Worm (Caenorhabditis elegans) whole organism, mixed stage, embryonic: Measurements from ENCODE around the gene hrg-10.

ENCODE experiments used
- M03D4.4 ChIP-seq: sonication (generic microtip); optimal IDR thresholded peaks from 2 replicates; lab custom pipeline; 2017; ENCODE audit warnings: mild to moderate bottlenecking, missing genetic modification characterization, missing compliant biosample characterization
- blmp-1 ChIP-seq: fragments of 150-350 bp; optimal IDR thresholded peaks from 2 replicates; lab custom pipeline; 2014; ENCODE audit warnings: missing biosample characterization, missing genetic modification characterization
- ceh-43 ChIP-seq: fragments of 200-800 bp; sonication (Bioruptor generic); optimal IDR thresholded peaks from 2 replicates; lab custom pipeline; 2018; ENCODE audit warnings: mild to moderate bottlenecking, missing genetic modification characterization, moderate library complexity, missing compliant biosample characterization
- ceh-83 ChIP-seq: fragments of 200-800 bp; sonication (Bioruptor generic); optimal IDR thresholded peaks from 2 replicates; lab custom pipeline; 2018; ENCODE audit warnings: mild to moderate bottlenecking, missing genetic modification characterization, missing compliant biosample characterization
- ces-1 ChIP-seq: fragments of 150-350 bp; optimal IDR thresholded peaks from 2 replicates; lab custom pipeline; 2014; ENCODE audit warnings: missing biosample characterization, missing genetic modification reagents, missing genetic modification characterization
- cnd-1 ChIP-seq: fragments of 200-800 bp; sonication (Bioruptor generic); optimal IDR thresholded peaks from 2 replicates; lab custom pipeline; 2018; ENCODE audit warnings: mild to moderate bottlenecking, missing genetic modification characterization, missing compliant biosample characterization
- drap-1 ChIP-seq: fragments of 200-800 bp; sonication (Bioruptor generic); optimal IDR thresholded peaks from 3 replicates; lab custom pipeline; 2018; ENCODE audit warnings: mild to moderate bottlenecking, missing genetic modification characterization, missing compliant biosample characterization
- elt-1 ChIP-seq: sonication (generic microtip); optimal IDR thresholded peaks from 2 replicates; lab custom pipeline; 2017; ENCODE audit warnings: missing genetic modification characterization, mild to moderate bottlenecking, missing compliant biosample characterization, antibody characterized with exemption, moderate library complexity, borderline replicate concordance; ENCODE audit not compliant: insufficient read depth
- elt-3 ChIP-seq: fragments of 150-350 bp; optimal IDR thresholded peaks from 2 replicates; lab custom pipeline; 2014; ENCODE audit warnings: missing biosample characterization, missing genetic modification characterization
- flh-1 ChIP-seq: fragments of 200-800 bp; sonication (Bioruptor generic); optimal IDR thresholded peaks from 2 replicates; lab custom pipeline; 2018; ENCODE audit warnings: mild to moderate bottlenecking, missing genetic modification characterization, moderate library complexity, missing compliant biosample characterization
- ham-2 ChIP-seq: fragments of 200-800 bp; sonication (Bioruptor generic); optimal IDR thresholded peaks from 2 replicates; lab custom pipeline; 2018; ENCODE audit warnings: mild to moderate bottlenecking, missing genetic modification characterization, missing compliant biosample characterization
- hlh-1 ChIP-seq: fragments of 150-350 bp; optimal IDR thresholded peaks from 2 replicates; lab custom pipeline; 2014; ENCODE audit warnings: missing biosample characterization, missing genetic modification reagents, missing genetic modification characterization
- lin-13 ChIP-seq: fragments of 150-350 bp; optimal IDR thresholded peaks from 2 replicates; lab custom pipeline; 2014; ENCODE audit warnings: missing biosample characterization, missing genetic modification characterization
- lin-32 ChIP-seq: fragments of 200-800 bp; sonication (Bioruptor generic); optimal IDR thresholded peaks from 2 replicates; lab custom pipeline; 2018; ENCODE audit warnings: mild to moderate bottlenecking, missing genetic modification characterization, missing compliant biosample characterization
- mab-5 ChIP-seq: fragments of 150-350 bp; optimal IDR thresholded peaks from 2 replicates; lab custom pipeline; 2014; ENCODE audit warnings: missing biosample characterization, missing genetic modification characterization
- mep-1 ChIP-seq: fragments of 150-350 bp; optimal IDR thresholded peaks from 2 replicates; lab custom pipeline; 2017; ENCODE audit warnings: missing biosample characterization, missing genetic modification reagents, missing genetic modification characterization, inconsistent platforms
- mls-2 ChIP-seq: sonication (generic microtip); optimal IDR thresholded peaks from 2 replicates; lab custom pipeline; 2016; ENCODE audit warnings: mild to moderate bottlenecking, missing genetic modification characterization, moderate library complexity, missing compliant biosample characterization
- nhr-12 ChIP-seq: fragments of 150-350 bp; optimal IDR thresholded peaks from 2 replicates; lab custom pipeline; 2014; ENCODE audit warnings: missing biosample characterization, missing genetic modification characterization
- nhr-237 ChIP-seq: fragments of 150-350 bp; optimal IDR thresholded peaks from 2 replicates; lab custom pipeline; 2014; ENCODE audit warnings: missing biosample characterization, missing genetic modification characterization
- nhr-28 ChIP-seq: fragments of 150-350 bp; optimal IDR thresholded peaks from 2 replicates; lab custom pipeline; 2014; ENCODE audit warnings: missing biosample characterization, missing genetic modification characterization
- nhr-76 ChIP-seq: sonication (generic microtip); optimal IDR thresholded peaks from 2 replicates; lab custom pipeline; 2017; ENCODE audit warnings: missing biosample characterization, missing genetic modification characterization
- pha-4 ChIP-seq: fragments of 150-350 bp; optimal IDR thresholded peaks from 2 replicates; lab custom pipeline; 2018; ENCODE audit warnings: missing biosample characterization, missing genetic modification reagents, missing genetic modification characterization
- sem-2 ChIP-seq: fragments of 200-800 bp; sonication (Bioruptor generic); optimal IDR thresholded peaks from 2 replicates; lab custom pipeline; 2018; ENCODE audit warnings: mild to moderate bottlenecking, missing genetic modification characterization, missing compliant biosample characterization
- snpc-4 ChIP-seq: fragments of 150-350 bp; optimal IDR thresholded peaks from 2 replicates; lab custom pipeline; 2014; ENCODE audit warnings: missing biosample characterization, missing genetic modification characterization
- sptf-1 ChIP-seq: sonication (generic microtip); optimal IDR thresholded peaks from 2 replicates; lab custom pipeline; 2017; ENCODE audit warnings: mild to moderate bottlenecking, missing genetic modification characterization, moderate library complexity, missing compliant biosample characterization
- tbx-8 ChIP-seq: fragments of 200-800 bp; sonication (Bioruptor generic); optimal IDR thresholded peaks from 2 replicates; lab custom pipeline; 2018; ENCODE audit warnings: mild to moderate bottlenecking, missing genetic modification characterization, moderate library complexity, missing compliant biosample characterization
- unc-120 ChIP-seq: sonication (generic microtip); optimal IDR thresholded peaks from 2 replicates; lab custom pipeline; 2017; ENCODE audit warnings: missing genetic modification characterization, missing compliant biosample characterization; ENCODE audit not compliant: poor library complexity, severe bottlenecking
- unc-39 ChIP-seq: fragments of 150-350 bp; optimal IDR thresholded peaks from 2 replicates; lab custom pipeline; 2014; ENCODE audit warnings: missing biosample characterization, missing genetic modification characterization
- unc-62 ChIP-seq: fragments of 150-350 bp; optimal IDR thresholded peaks from 2 replicates; lab custom pipeline; 2014; ENCODE audit warnings: missing biosample characterization, missing genetic modification reagents, missing genetic modification characterization
- zip-8 ChIP-seq: fragments of 150-350 bp; optimal IDR thresholded peaks from 2 replicates; lab custom pipeline; 2014; ENCODE audit warnings: missing biosample characterization, missing genetic modification characterization

The hrg-10 gene

DNA sequence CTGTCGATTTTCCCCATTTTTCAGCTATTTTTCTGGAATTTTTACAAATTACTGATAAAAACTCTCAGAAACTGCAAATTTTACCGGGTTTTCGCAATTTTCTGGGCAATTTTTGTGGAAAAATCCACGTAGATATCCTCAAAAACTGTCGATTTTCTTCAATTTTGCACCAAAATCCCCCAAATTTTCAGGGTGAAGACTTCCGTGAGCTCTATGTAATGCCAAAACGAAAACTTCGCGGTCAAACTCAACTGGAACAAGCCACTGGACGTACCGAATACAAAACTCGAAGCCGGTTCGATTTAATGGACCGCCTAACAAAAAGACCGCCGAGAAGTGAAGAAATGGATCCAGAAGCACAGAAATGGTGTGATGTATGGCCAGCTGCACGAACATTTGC is 24.6 kb upstream of the hrg-10 start:
- TF ChIP-seq nhr-237 (tag; lab: Kevin White, UChicago) (no peak), elt-1 (tag; lab: Kevin White, UChicago) (no peak), snpc-4 (tag; lab: Kevin White, UChicago) (no peak), sem-2 (GFP tag; lab: Kevin White, UChicago) (no peak), M03D4.4 (tag; lab: Kevin White, UChicago) (no peak), ceh-43 (GFP tag; lab: Kevin White, UChicago) (no peak), mab-5 (no peak), nhr-76 (tag; lab: Kevin White, UChicago) (no peak), mls-2 (tag; lab: Kevin White, UChicago) (no peak), unc-39 (no peak), elt-3 (tag; lab: Kevin White, UChicago) (no peak), ceh-83 (GFP tag; lab: Kevin White, UChicago) (no peak), cnd-1 (no peak), mep-1 (tag; lab: Kevin White, UChicago) (no peak)

ce11 chrV:18980980-18981529 is 23.9 kb upstream of the hrg-10 start, which contains the start of the genes mrps-35 and sws-1:
Gene mrps-35 (plus strand): TSS chrV:18981306.
Gene sws-1 (minus strand): TSS chrV:18981479.
- TF ChIP-seq blmp-1 (tag; lab: Kevin White, UChicago) (no peak), unc-39 (peak; percentile 21), sptf-1 (tag; lab: Kevin White, UChicago) (peak; percentile 39), ceh-43 (GFP tag; lab: Kevin White, UChicago) (no peak), drap-1 (GFP tag; lab: Kevin White, UChicago) (peak; percentile 24), tbx-8 (GFP tag; lab: Kevin White, UChicago) (no peak), lin-13 (tag; lab: Kevin White, UChicago) (peak; percentile 13)

ce11 chrV:18978301-18978700 is 21.2 kb upstream of the hrg-10 start:
- no peak for TF ChIP-seq pha-4 (tag; lab: Kevin White, UChicago)
- no peak for TF ChIP-seq sptf-1 (tag; lab: Kevin White, UChicago)
- no peak for TF ChIP-seq tbx-8 (GFP tag; lab: Kevin White, UChicago)
- TF ChIP-seq flh-1 (GFP tag; lab: Kevin White, UChicago), result no peak
- no peak for TF ChIP-seq nhr-237 (tag; lab: Kevin White, UChicago)
- TF ChIP-seq mep-1 (tag; lab: Kevin White, UChicago), result no peak
- TF ChIP-seq nhr-12, result no peak
- TF ChIP-seq ces-1, result no peak
- no peak for TF ChIP-seq nhr-76 (tag; lab: Kevin White, UChicago)
- no peak for TF ChIP-seq mls-2 (tag; lab: Kevin White, UChicago)
- TF ChIP-seq unc-39, result no peak
- TF ChIP-seq lin-13 (tag; lab: Kevin White, UChicago), result no peak
- TF ChIP-seq nhr-28, result no peak
- no peak for TF ChIP-seq sem-2 (GFP tag; lab: Kevin White, UChicago)

ce11 chrV:18977876-18978275 is 20.8 kb upstream of the hrg-10 start, which contains the start of gene Y39B6A.41:
Gene Y39B6A.41 (minus strand): TSS chrV:18977976.
- no peak for TF ChIP-seq ces-1
- TF ChIP-seq unc-62 (GFP tag; lab: Kevin White, UChicago), result no peak
- TF ChIP-seq zip-8 (tag; lab: Kevin White, UChicago), result no peak
- TF ChIP-seq unc-120 (tag; lab: Kevin White, UChicago), result no peak
- TF ChIP-seq ceh-83 (GFP tag; lab: Kevin White, UChicago), result no peak
- no peak for TF ChIP-seq lin-32
- TF ChIP-seq ham-2 (GFP tag; lab: Kevin White, UChicago), result no peak
- TF ChIP-seq elt-1 (tag; lab: Kevin White, UChicago), result no peak
- TF ChIP-seq hlh-1 (tag; lab: Kevin White, UChicago), result no peak
- no peak for TF ChIP-seq unc-39
- no peak for TF ChIP-seq nhr-237 (tag; lab: Kevin White, UChicago)
- TF ChIP-seq cnd-1, result no peak
- no peak for TF ChIP-seq drap-1 (GFP tag; lab: Kevin White, UChicago)
- TF ChIP-seq sem-2 (GFP tag; lab: Kevin White, UChicago), result no peak
- no peak for TF ChIP-seq mls-2 (tag; lab: Kevin White, UChicago)
- TF ChIP-seq pha-4 (tag; lab: Kevin White, UChicago), result no peak
- no peak for TF ChIP-seq snpc-4 (tag; lab: Kevin White, UChicago)
- TF ChIP-seq mep-1 (tag; lab: Kevin White, UChicago), result no peak
